Worm (Caenorhabditis elegans): ENCODE measurements around the gene met-2.

ce11 chrIII:8370846-8371257 lies 4.2 kb upstream of the met-2 start:
- TF ChIP-seq him-1 (tag; optimal IDR thresholded peaks at IDR 0.05): no peak
- TF ChIP-seq dao-5 (tag; optimal IDR thresholded peaks at IDR 0.05): no peak
- TF ChIP-seq W03F9.2 (tag; optimal IDR thresholded peaks at IDR 0.05): peak; percentile 26

All from whole organism, L4/young adult.